Worm (Caenorhabditis elegans): ENCODE data around the gene B0035.15.
"Not testable (repeated sequence)": the region's sequence is repeated elsewhere in the genome, so short reads cannot be mapped to it uniquely, and the experiment has no call there.

Gene B0035.15

DNA sequence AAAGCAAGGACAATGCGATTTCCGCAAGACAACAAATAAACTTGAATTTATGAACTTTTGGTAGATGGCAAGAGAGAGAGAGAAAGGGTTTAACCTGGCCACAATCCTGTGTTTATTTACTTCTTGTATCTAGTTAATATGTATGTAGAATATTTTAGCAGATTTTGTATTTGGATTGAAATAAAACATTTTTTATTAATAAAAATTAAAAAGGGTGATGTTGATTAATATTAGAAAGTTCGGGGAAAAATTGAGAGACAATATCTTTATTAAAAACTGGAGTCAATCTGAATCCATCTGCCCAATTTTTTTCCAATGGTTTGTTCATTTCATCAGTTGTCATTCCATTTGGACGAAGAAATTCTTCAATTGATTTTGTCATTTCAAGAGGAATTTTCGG lies 32.0 kb downstream of the B0035.15 start, which contains the start of gene col-127:
col-127 (minus strand) TSS at position 101 of the 400 bp plus-strand sequence.
- TF ChIP-seq fkh-6 (tag; optimal IDR thresholded peaks at IDR 0.05), result no peak
- no peak for TF ChIP-seq hlh-30 (tag; optimal IDR thresholded peaks at IDR 0.05; ENCODE audit: insufficient read depth)
- no peak for TF ChIP-seq ztf-16 (tag; optimal IDR thresholded peaks at IDR 0.05)
- no peak for TF ChIP-seq hlh-6 (tag; optimal IDR thresholded peaks at IDR 0.05)
- no peak for TF ChIP-seq madf-2 (tag; optimal IDR thresholded peaks at IDR 0.05)
- TF ChIP-seq dmd-4 (tag; optimal IDR thresholded peaks at IDR 0.05; ENCODE audit: borderline replicate concordance), result no peak
- no peak for TF ChIP-seq fkh-10 (GFP tag; optimal IDR thresholded peaks at IDR 0.05)
- TF ChIP-seq ceh-45 (GFP tag; IDR thresholded peaks at IDR 0.05), result no peak
- no peak for TF ChIP-seq nfya-1 (tag; optimal IDR thresholded peaks at IDR 0.05)
- TF ChIP-seq pros-1 (tag; optimal IDR thresholded peaks at IDR 0.05), result no peak
- no peak for TF ChIP-seq nhr-11 (tag; optimal IDR thresholded peaks at IDR 0.05)
- TF ChIP-seq ets-4 (tag; optimal IDR thresholded peaks at IDR 0.05), result no peak
- TF ChIP-seq eyg-1 (tag; optimal IDR thresholded peaks at IDR 0.05), result no peak
- no peak for TF ChIP-seq hlh-13 (GFP tag; optimal IDR thresholded peaks at IDR 0.05)

DNA sequence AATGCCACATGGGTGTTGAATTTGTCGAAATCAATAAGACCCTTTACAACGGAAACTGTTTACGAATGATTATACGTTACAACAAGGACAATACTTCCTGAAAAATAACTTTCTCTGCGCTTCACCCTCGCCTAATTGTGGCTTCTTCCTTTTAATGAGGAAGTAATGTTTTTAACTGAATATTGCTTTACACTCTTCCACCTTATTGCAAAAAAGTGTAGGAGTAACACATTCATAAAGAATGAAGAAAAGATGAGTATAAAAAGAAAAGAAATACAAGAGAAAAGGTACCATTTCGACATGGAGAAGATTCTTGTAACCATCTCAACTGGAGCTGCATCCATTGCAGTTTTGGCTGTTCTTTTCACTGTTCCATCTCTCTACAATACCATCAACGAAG lies 35.0 kb downstream of the B0035.15 start, which contains the start of gene col-126:
col-126 (plus strand) TSS at position 301 of the 400 bp plus-strand sequence.
- TF ChIP-seq unc-86, K02D7.2, ceh-30 (tag; optimal IDR thresholded peaks at IDR 0.05): not testable (repeated sequence)

- no peak for TF ChIP-seq ceh-6 (GFP tag; optimal IDR thresholded peaks at IDR 0.05)
- TF ChIP-seq ets-4 (tag; optimal IDR thresholded peaks at IDR 0.05), result no peak
- no peak for TF ChIP-seq ceh-19 (GFP tag; optimal IDR thresholded peaks at IDR 0.05)
- TF ChIP-seq F13H6.1 (tag; optimal IDR thresholded peaks at IDR 0.05), result no peak
- TF ChIP-seq ceh-18 (tag; optimal IDR thresholded peaks at IDR 0.05), result no peak
- no peak for TF ChIP-seq unc-86 (tag; optimal IDR thresholded peaks at IDR 0.05)
- TF ChIP-seq pros-1 (tag; optimal IDR thresholded peaks at IDR 0.05), result no peak
- TF ChIP-seq ama-1 (optimal IDR thresholded peaks at IDR 0.05), result no peak
- no peak for TF ChIP-seq sox-2 (GFP tag; IDR thresholded peaks at IDR 0.05)
- no peak for TF ChIP-seq pqm-1 (tag; optimal IDR thresholded peaks at IDR 0.05)
- no peak for TF ChIP-seq sox-4 (tag; optimal IDR thresholded peaks at IDR 0.05)
- TF ChIP-seq ceh-31 (tag; optimal IDR thresholded peaks at IDR 0.05), result no peak
- no peak for TF ChIP-seq ceh-48 (tag; optimal IDR thresholded peaks at IDR 0.05)
Observed at ce11 chrIV:11261535-11261934, 36.5 kb downstream of the B0035.15 start, which contains the start of gene F54D1.1. Gene F54D1.1 (plus strand): TSS chrIV:11261835.

DNA sequence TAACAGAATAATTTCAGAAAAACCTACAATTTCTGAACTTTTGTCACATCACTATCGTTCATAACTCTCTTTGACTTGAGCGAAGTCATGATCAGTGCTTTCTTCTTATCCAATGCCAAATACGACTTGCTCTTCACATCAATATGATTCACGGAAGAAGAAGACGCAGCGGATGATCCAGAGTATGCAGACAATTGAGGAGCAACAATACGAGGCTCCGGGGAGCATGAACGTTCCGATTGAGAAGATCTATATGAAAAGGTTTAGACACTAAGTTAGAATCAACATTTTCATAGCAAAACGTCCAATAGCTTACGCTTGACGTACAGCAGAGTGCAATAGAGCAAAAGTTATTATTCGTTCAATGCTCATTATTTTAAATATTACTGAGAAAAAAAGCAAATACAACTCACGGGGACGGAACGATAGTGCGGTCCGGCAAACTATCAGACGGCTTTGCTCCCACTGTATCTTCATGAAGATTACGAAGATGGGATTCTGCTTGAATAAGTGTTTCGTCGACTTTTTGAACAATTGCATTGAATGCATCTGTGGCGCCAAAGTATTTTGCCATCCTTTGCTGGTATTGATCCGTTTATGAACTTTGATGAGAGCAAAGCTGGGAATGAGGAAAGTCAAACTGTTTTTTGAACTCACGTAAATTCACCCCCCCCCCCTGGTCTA lies 37.4 kb downstream of the B0035.15 start, which contains the start of gene C05C12.5:
C05C12.5 (minus strand) TSS at position 642 of the 684 bp plus-strand sequence.
- TF ChIP-seq tbx-7 (tag; optimal IDR thresholded peaks at IDR 0.05) (no peak), nfya-1 (tag; optimal IDR thresholded peaks at IDR 0.05) (no peak), K02D7.2 (tag; optimal IDR thresholded peaks at IDR 0.05) (no peak), ceh-30 (tag; optimal IDR thresholded peaks at IDR 0.05) (no peak), pax-1 (tag; optimal IDR thresholded peaks at IDR 0.05) (no peak), ceh-45 (GFP tag; IDR thresholded peaks at IDR 0.05) (no peak), fkh-6 (tag; optimal IDR thresholded peaks at IDR 0.05) (no peak), elt-4 (tag; optimal IDR thresholded peaks at IDR 0.05) (no peak), tbx-2 (tag; optimal IDR thresholded peaks at IDR 0.05) (no peak), F13H6.1 (tag; optimal IDR thresholded peaks at IDR 0.05) (no peak), pag-3 (tag; optimal IDR thresholded peaks at IDR 0.05; ENCODE audit: borderline replicate concordance) (no peak), ceh-14 (tag; optimal IDR thresholded peaks at IDR 0.05) (no peak), unc-55 (GFP tag; optimal IDR thresholded peaks at IDR 0.05) (no peak), hlh-15 (tag; optimal IDR thresholded peaks at IDR 0.05) (no peak), dve-1 (tag; optimal IDR thresholded peaks at IDR 0.05) (no peak), ceh-48 (tag; optimal IDR thresholded peaks at IDR 0.05) (no peak), ahr-1 (tag; optimal IDR thresholded peaks at IDR 0.05) (no peak), T23F11.4 (GFP tag; optimal IDR thresholded peaks at IDR 0.05) (no peak), ceh-6 (GFP tag; optimal IDR thresholded peaks at IDR 0.05) (no peak)
